Fruit fly (Drosophila melanogaster): ENCODE measurements around the gene ppk8.

ppk8 gene

dm6 chrX:3548568-3548967, 9.0 kb upstream of the ppk8 start (continued):
- TF ChIP-seq CG14441 (GFP tag; IDR thresholded peaks at IDR 0.05) (0 out of 2 replicates have a peak, but pooled peaks have one; percentile 14), Fer3 (tag; optimal IDR thresholded peaks at IDR 0.05) (no peak), hkb (optimal IDR thresholded peaks at IDR 0.05) (no peak), hkb (GFP tag; IDR thresholded peaks at IDR 0.05) (0 out of 2 replicates have a peak, but pooled peaks have one; percentile 15), lab (GFP tag; optimal IDR thresholded peaks at IDR 0.05) (peak; percentile 65), lov (optimal IDR thresholded peaks at IDR 0.05) (no peak), lov (GFP tag; IDR thresholded peaks at IDR 0.05) (no peak), HLH3B (GFP tag; IDR thresholded peaks at IDR 0.05) (peak; percentile 30; the same call in 1 of the 2 replicates), mam (GFP tag; optimal IDR thresholded peaks at IDR 0.05) (peak; percentile 9), CG12236 (GFP tag; optimal IDR thresholded peaks at IDR 0.05) (no peak), Dbx (GFP tag; IDR thresholded peaks at IDR 0.05) (0 out of 3 replicates have a peak, but pooled peaks have one; percentile 11), CG30403 (GFP tag; optimal IDR thresholded peaks at IDR 0.05) (peak; percentile 19), Pdp1 (GFP tag; optimal IDR thresholded peaks at IDR 0.05) (peak; percentile 16 to 17), danr (GFP tag; IDR thresholded peaks at IDR 0.05) (no peak), CG17359 (tag; optimal IDR thresholded peaks at IDR 0.05) (peak; percentile 21), CG5245 (GFP tag; optimal IDR thresholded peaks at IDR 0.05) (no peak), jigr1 (GFP tag; IDR thresholded peaks at IDR 0.05) (no peak), pros (GFP tag; optimal IDR thresholded peaks at IDR 0.05) (no peak), Awh (GFP tag; IDR thresholded peaks at IDR 0.05) (no peak), Atf3 (GFP tag; optimal IDR thresholded peaks at IDR 0.05) (no peak), CG13424 (tag; optimal IDR thresholded peaks at IDR 0.05) (peak; percentile 20), slp2 (GFP tag; optimal IDR thresholded peaks at IDR 0.05) (no peak), CG7839 (tag; optimal IDR thresholded peaks at IDR 0.05) (peak; percentile 35), slbo (GFP tag; IDR thresholded peaks at IDR 0.05) (peak; percentile 35), CG30020 (tag; optimal IDR thresholded peaks at IDR 0.05) (no peak), Hmr (GFP tag; optimal IDR thresholded peaks at IDR 0.05) (peak; percentile 51), tap (tag; optimal IDR thresholded peaks at IDR 0.05) (no peak), Usf (GFP tag; optimal IDR thresholded peaks at IDR 0.05) (no peak), ranshi (GFP tag; IDR thresholded peaks at IDR 0.05) (peak; percentile 53; the same call in 1 of the 2 replicates), bowl (GFP tag; IDR thresholded peaks at IDR 0.05) (no peak), CG8290 (GFP tag; optimal IDR thresholded peaks at IDR 0.05) (no peak), CG8290 (tag; optimal IDR thresholded peaks at IDR 0.05) (no peak), odd (GFP tag; optimal IDR thresholded peaks at IDR 0.05) (no peak), stwl (tag; optimal IDR thresholded peaks at IDR 0.05) (no peak), CG10366 (GFP tag; IDR thresholded peaks at IDR 0.05) (peak; percentile 26; the same call in 1 of the 2 replicates), luna (GFP tag; optimal IDR thresholded peaks at IDR 0.05) (no peak), dpn (GFP tag; optimal IDR thresholded peaks at IDR 0.05) (peak in 1 of 2 experiments; percentile 14), fd64A (GFP tag; optimal IDR thresholded peaks at IDR 0.05) (no peak), hb (GFP tag; IDR thresholded peaks at IDR 0.05; ENCODE audit: partially characterized antibody) (no peak), dysf (GFP tag; IDR thresholded peaks at IDR 0.05) (peak; percentile 54), pan (optimal IDR thresholded peaks at IDR 0.05) (no peak), pan (GFP tag; optimal IDR thresholded peaks at IDR 0.05 in 1 of 2, IDR thresholded peaks at IDR 0.05 in 1 of 2) (peak in 1 of 2 experiments; percentile 6), Xrp1 (GFP tag; IDR thresholded peaks at IDR 0.05) (peak; percentile 10; the same call in 1 of the 2 replicates), fu2 (GFP tag; optimal IDR thresholded peaks at IDR 0.05) (no peak), Aef1 (GFP tag; IDR thresholded peaks at IDR 0.05) (peak; percentile 38; the same call in 2 of the 3 replicates), ato (GFP tag; IDR thresholded peaks at IDR 0.05; ENCODE audit: partially characterized antibody) (no peak), ken (GFP tag; IDR thresholded peaks at IDR 0.05) (no peak), gem (tag; optimal IDR thresholded peaks at IDR 0.05) (peak; percentile 48), NfI (GFP tag; optimal IDR thresholded peaks at IDR 0.05) (peak; percentile 8), grau (tag; optimal IDR thresholded peaks at IDR 0.05) (peak; percentile 0), kni (GFP tag; optimal IDR thresholded peaks at IDR 0.05) (no peak), MBD-R2 (GFP tag; IDR thresholded peaks at IDR 0.05) (peak; percentile 11; the same call in 1 of the 2 replicates)
